Worm (Caenorhabditis elegans) whole organism, L3 larva: ENCODE data around the gene gcy-11.

Source experiments
- ama-1 ChIP-seq: fragments of 150-350 bp; optimal IDR thresholded peaks from 2 replicates; lab custom pipeline; 2018
- ceh-28 ChIP-seq: fragments of 150-350 bp; optimal IDR thresholded peaks from 2 replicates; lab custom pipeline; 2014; ENCODE audit warnings: missing biosample characterization, missing genetic modification reagents, missing genetic modification characterization
- fos-1 ChIP-seq: fragments of 150-350 bp; optimal IDR thresholded peaks from 2 replicates; lab custom pipeline; 2014; ENCODE audit warnings: missing biosample characterization, missing genetic modification characterization
- mdl-1 ChIP-seq: fragments of 150-350 bp; optimal IDR thresholded peaks from 2 replicates; lab custom pipeline; 2014; ENCODE audit warnings: missing biosample characterization, missing genetic modification characterization
- nfya-1 ChIP-seq: sonication (generic microtip); optimal IDR thresholded peaks from 2 replicates; lab custom pipeline; 2017; ENCODE audit warnings: missing genetic modification characterization, mild to moderate bottlenecking, missing compliant biosample characterization, antibody characterized with exemption, moderate library complexity; ENCODE audit not compliant: insufficient read depth
- nhr-12 ChIP-seq: fragments of 150-350 bp; optimal IDR thresholded peaks from 2 replicates; lab custom pipeline; 2014; ENCODE audit warnings: missing biosample characterization, missing genetic modification characterization
- nhr-237 ChIP-seq: fragments of 150-350 bp; optimal IDR thresholded peaks from 2 replicates; lab custom pipeline; 2014; ENCODE audit warnings: missing biosample characterization, missing genetic modification characterization
- pha-4 ChIP-seq: fragments of 150-350 bp; optimal IDR thresholded peaks from 2 replicates; lab custom pipeline; 2014; ENCODE audit warnings: missing biosample characterization, missing genetic modification reagents, missing genetic modification characterization
- pqm-1 ChIP-seq: fragments of 150-350 bp; optimal IDR thresholded peaks from 2 replicates; lab custom pipeline; 2017; ENCODE audit warnings: missing biosample characterization, missing genetic modification characterization, inconsistent platforms
- skn-1 ChIP-seq: fragments of 150-350 bp; optimal IDR thresholded peaks from 2 replicates; lab custom pipeline; 2014; ENCODE audit warnings: missing biosample characterization, missing genetic modification characterization
- zag-1 ChIP-seq: fragments of 150-350 bp; optimal IDR thresholded peaks from 2 replicates; lab custom pipeline; 2014; ENCODE audit warnings: missing biosample characterization, missing genetic modification characterization

ce11 chrX:17058340-17058739 is 3.0 kb upstream of the gcy-11 start:
- TF ChIP-seq nfya-1 = no peak
- no peak for TF ChIP-seq nhr-237 (tag; lab: Kevin White, UChicago)
- TF ChIP-seq skn-1 (tag; lab: Kevin White, UChicago) = no peak
- no peak for TF ChIP-seq mdl-1 (tag; lab: Kevin White, UChicago)
- no peak for TF ChIP-seq pqm-1 (tag; lab: Kevin White, UChicago)
- no peak for TF ChIP-seq ceh-28 (tag; lab: Kevin White, UChicago)
- no peak for TF ChIP-seq zag-1 (tag; lab: Kevin White, UChicago)
- no peak for TF ChIP-seq nhr-12
- no peak for TF ChIP-seq ama-1 (lab: Kevin White, UChicago)
- peak; percentile 39 for TF ChIP-seq pha-4
- no peak for TF ChIP-seq fos-1 (tag; lab: Kevin White, UChicago)
